Worm (Caenorhabditis elegans) whole organism, young adult: Measurements from ENCODE around the gene esyt-2.
A peak's percentile ranks its signal among the peaks of the same experiment; 100 is the strongest.

Source experiments
- fkh-3 ChIP-seq: sonication (generic microtip); optimal IDR thresholded peaks from 2 replicates; lab custom pipeline; 2016; ENCODE audit warnings: mild to moderate bottlenecking, missing genetic modification characterization, missing compliant biosample characterization
- mes-4 ChIP-seq: sonication (generic microtip); optimal IDR thresholded peaks from 2 replicates; lab custom pipeline; 2016; ENCODE audit warnings: missing genotype, missing genetic modification characterization, missing compliant biosample characterization
- unc-130 ChIP-seq: sonication (generic microtip); optimal IDR thresholded peaks from 2 replicates; lab custom pipeline; 2016; ENCODE audit warnings: missing genetic modification reagents, missing genetic modification characterization, missing compliant biosample characterization

- TF ChIP-seq unc-130 (GFP tag; lab: Kevin White, UChicago) (peak; percentile 64), mes-4 (tag; lab: Kevin White, UChicago) (no peak), fkh-3 (no peak)
Measured at ce11 chrIII:6198378-6199234, 32.2 kb downstream of the esyt-2 start, which contains the start of the genes C23G10.7 and rpn-2.
